Worm (Caenorhabditis elegans) whole organism, late embryonic: ENCODE data around the gene F46B6.10.

Experiments
- K09A11.1 ChIP-seq: sonication (generic microtip); optimal IDR thresholded peaks from 2 replicates; lab custom pipeline; 2017; ENCODE audit warnings: antibody characterized with exemption, mild to moderate bottlenecking, missing genetic modification characterization, missing compliant biosample characterization; ENCODE audit not compliant: insufficient read depth
- T23F11.4 ChIP-seq: fragments of 200-800 bp; sonication (Bioruptor generic); optimal IDR thresholded peaks from 2 replicates; lab custom pipeline; 2018; ENCODE audit warnings: mild to moderate bottlenecking, missing genetic modification characterization, missing compliant biosample characterization
- Y22D7AL.16 ChIP-seq: sonication (generic microtip); optimal IDR thresholded peaks from 2 replicates; lab custom pipeline; 2016; ENCODE audit warnings: missing genetic modification characterization, missing compliant biosample characterization
- ceh-14 ChIP-seq: sonication (generic microtip); optimal IDR thresholded peaks from 2 replicates; lab custom pipeline; 2016; ENCODE audit warnings: missing genotype, missing genetic modification characterization, missing compliant biosample characterization
- ceh-18 ChIP-seq: sonication (generic microtip); optimal IDR thresholded peaks from 2 replicates; lab custom pipeline; 2016; ENCODE audit warnings: missing genetic modification characterization, missing compliant biosample characterization
- ceh-19 ChIP-seq: fragments of 200-800 bp; sonication (Bioruptor generic); optimal IDR thresholded peaks from 2 replicates; lab custom pipeline; 2018; ENCODE audit warnings: mild to moderate bottlenecking, missing genetic modification characterization, missing compliant biosample characterization
- ceh-2 ChIP-seq: sonication (generic microtip); optimal IDR thresholded peaks from 2 replicates; lab custom pipeline; 2016; ENCODE audit warnings: missing genotype, missing genetic modification characterization, missing compliant biosample characterization
- ceh-22 ChIP-seq: sonication (generic microtip); optimal IDR thresholded peaks from 2 replicates; lab custom pipeline; 2017; ENCODE audit warnings: missing biosample characterization, missing genetic modification characterization
- ceh-24 ChIP-seq: sonication (generic microtip); optimal IDR thresholded peaks from 2 replicates; lab custom pipeline; 2016; ENCODE audit warnings: mild to moderate bottlenecking, missing genetic modification characterization, missing compliant biosample characterization
- ceh-31 ChIP-seq: sonication (generic microtip); optimal IDR thresholded peaks from 2 replicates; lab custom pipeline; 2016; ENCODE audit warnings: missing genetic modification characterization, missing compliant biosample characterization
- ceh-34 ChIP-seq: sonication (generic microtip); optimal IDR thresholded peaks from 2 replicates; lab custom pipeline; 2016; ENCODE audit warnings: mild to moderate bottlenecking, missing genetic modification characterization, missing compliant biosample characterization
- ceh-45 ChIP-seq: fragments of 200-800 bp; sonication (Bioruptor generic); IDR thresholded peaks from 2 replicates; pipeline ENCODE4 v1.3.6; 2022; ENCODE audit warnings: missing genetic modification reagents, missing genetic modification characterization, missing compliant biosample characterization
- ceh-6 ChIP-seq: fragments of 200-800 bp; sonication (Bioruptor generic); optimal IDR thresholded peaks from 2 replicates; lab custom pipeline; 2018; ENCODE audit warnings: mild to moderate bottlenecking, missing genetic modification characterization, missing compliant biosample characterization
- ceh-9 ChIP-seq: sonication (generic microtip); optimal IDR thresholded peaks from 2 replicates; lab custom pipeline; 2016; ENCODE audit warnings: mild to moderate bottlenecking, missing genetic modification characterization, inconsistent platforms, missing compliant biosample characterization
- dmd-4 ChIP-seq: sonication (generic microtip); optimal IDR thresholded peaks from 2 replicates; lab custom pipeline; 2016; ENCODE audit warnings: borderline replicate concordance, missing genetic modification characterization, missing compliant biosample characterization
- dve-1 ChIP-seq: sonication (generic microtip); optimal IDR thresholded peaks from 2 replicates; lab custom pipeline; 2017; ENCODE audit warnings: antibody characterized with exemption, mild to moderate bottlenecking, missing genetic modification characterization, missing compliant biosample characterization
- elt-2 ChIP-seq: sonication (generic microtip); optimal IDR thresholded peaks from 2 replicates; lab custom pipeline; 2016; ENCODE audit warnings: missing genetic modification reagents, missing genetic modification characterization, missing compliant biosample characterization
- elt-4 ChIP-seq: sonication (generic microtip); optimal IDR thresholded peaks from 2 replicates; lab custom pipeline; 2016; ENCODE audit warnings: missing genetic modification characterization, missing compliant biosample characterization
- eyg-1 ChIP-seq: sonication (generic microtip); optimal IDR thresholded peaks from 2 replicates; lab custom pipeline; 2016; ENCODE audit warnings: missing genotype, missing genetic modification characterization, missing compliant biosample characterization
- fax-1 ChIP-seq: sonication (generic microtip); optimal IDR thresholded peaks from 2 replicates; lab custom pipeline; 2016; ENCODE audit warnings: missing genotype, missing genetic modification characterization, missing compliant biosample characterization
- fkh-10 ChIP-seq: fragments of 150-350 bp; optimal IDR thresholded peaks from 2 replicates; lab custom pipeline; 2014; ENCODE audit warnings: missing biosample characterization, missing genetic modification reagents, missing genetic modification characterization
- fkh-6 ChIP-seq: sonication (generic microtip); optimal IDR thresholded peaks from 2 replicates; lab custom pipeline; 2016; ENCODE audit warnings: missing genetic modification characterization, missing compliant biosample characterization
- gmeb-2 ChIP-seq: sonication (generic microtip); optimal IDR thresholded peaks from 2 replicates; lab custom pipeline; 2016; ENCODE audit warnings: missing genetic modification characterization, inconsistent platforms, missing compliant biosample characterization
- hlh-13 ChIP-seq: fragments of 200-800 bp; sonication (Bioruptor generic); optimal IDR thresholded peaks from 2 replicates; lab custom pipeline; 2018; ENCODE audit warnings: mild to moderate bottlenecking, missing genetic modification characterization, missing compliant biosample characterization
- hlh-15 ChIP-seq: sonication (generic microtip); optimal IDR thresholded peaks from 2 replicates; lab custom pipeline; 2016; ENCODE audit warnings: missing genetic modification characterization, missing compliant biosample characterization
- hlh-6 ChIP-seq: sonication (generic microtip); optimal IDR thresholded peaks from 2 replicates; lab custom pipeline; 2016; ENCODE audit warnings: missing genotype, missing genetic modification characterization, missing compliant biosample characterization
- lim-6 ChIP-seq: sonication (generic microtip); optimal IDR thresholded peaks from 2 replicates; lab custom pipeline; 2016; ENCODE audit warnings: missing genetic modification characterization, missing compliant biosample characterization
- lin-11 ChIP-seq: fragments of 200-800 bp; sonication (Bioruptor generic); optimal IDR thresholded peaks from 2 replicates; lab custom pipeline; 2018; ENCODE audit warnings: mild to moderate bottlenecking, missing genetic modification characterization, missing compliant biosample characterization
- madf-2 ChIP-seq: sonication (generic microtip); optimal IDR thresholded peaks from 2 replicates; lab custom pipeline; 2017; ENCODE audit warnings: missing genetic modification characterization, missing compliant biosample characterization
- mec-3 ChIP-seq: sonication (generic microtip); optimal IDR thresholded peaks from 2 replicates; lab custom pipeline; 2016; ENCODE audit warnings: borderline replicate concordance, missing genetic modification characterization, missing compliant biosample characterization
- nfya-1 ChIP-seq: sonication (generic microtip); optimal IDR thresholded peaks from 2 replicates; lab custom pipeline; 2017; ENCODE audit warnings: missing genetic modification characterization, mild to moderate bottlenecking, missing compliant biosample characterization, antibody characterized with exemption, moderate library complexity
- nhr-11 ChIP-seq: fragments of 150-350 bp; optimal IDR thresholded peaks from 2 replicates; lab custom pipeline; 2014; ENCODE audit warnings: missing biosample characterization, missing genetic modification characterization
- nhr-232 ChIP-seq: sonication (generic microtip); optimal IDR thresholded peaks from 2 replicates; lab custom pipeline; 2016; ENCODE audit warnings: missing genetic modification characterization, missing compliant biosample characterization
- npax-4 ChIP-seq: sonication (generic microtip); optimal IDR thresholded peaks from 2 replicates; lab custom pipeline; 2016; ENCODE audit warnings: missing genetic modification characterization, missing compliant biosample characterization
- odd-2 ChIP-seq: sonication (generic microtip); optimal IDR thresholded peaks from 2 replicates; lab custom pipeline; 2017; ENCODE audit warnings: antibody characterized with exemption, mild to moderate bottlenecking, missing genetic modification characterization, missing compliant biosample characterization
- pax-1 ChIP-seq: fragments of 150-350 bp; optimal IDR thresholded peaks from 2 replicates; lab custom pipeline; 2014; ENCODE audit warnings: missing biosample characterization, missing genetic modification characterization
- pha-4 ChIP-seq: fragments of 150-350 bp; optimal IDR thresholded peaks from 2 replicates; lab custom pipeline; 2018; ENCODE audit warnings: missing biosample characterization, missing genetic modification reagents, missing genetic modification characterization
- pqm-1 ChIP-seq: sonication (generic microtip); optimal IDR thresholded peaks from 2 replicates; lab custom pipeline; 2016; ENCODE audit warnings: missing genetic modification characterization, missing compliant biosample characterization
- pros-1 ChIP-seq: fragments of 150-350 bp; optimal IDR thresholded peaks from 2 replicates; lab custom pipeline; 2014; ENCODE audit warnings: missing biosample characterization, missing genetic modification reagents, missing genetic modification characterization
- ref-2 ChIP-seq: sonication (generic microtip); optimal IDR thresholded peaks from 2 replicates; lab custom pipeline; 2016; ENCODE audit warnings: missing genetic modification characterization, missing compliant biosample characterization
- tbx-2 ChIP-seq: sonication (generic microtip); optimal IDR thresholded peaks from 2 replicates; lab custom pipeline; 2016; ENCODE audit warnings: missing genetic modification characterization, missing compliant biosample characterization
- tbx-7 ChIP-seq: sonication (generic microtip); optimal IDR thresholded peaks from 2 replicates; lab custom pipeline; 2016; ENCODE audit warnings: missing genotype, missing genetic modification characterization, missing compliant biosample characterization
- ttx-3 ChIP-seq: sonication (generic microtip); optimal IDR thresholded peaks from 2 replicates; lab custom pipeline; 2016; ENCODE audit warnings: missing genetic modification reagents, missing genetic modification characterization, missing compliant biosample characterization
- unc-42 ChIP-seq: sonication (generic microtip); optimal IDR thresholded peaks from 2 replicates; lab custom pipeline; 2016; ENCODE audit warnings: missing genotype, missing genetic modification characterization, missing compliant biosample characterization
- unc-55 ChIP-seq: sonication (generic microtip); optimal IDR thresholded peaks from 2 replicates; lab custom pipeline; 2017; ENCODE audit warnings: missing biosample characterization, missing genetic modification reagents, missing genetic modification characterization
- unc-86 ChIP-seq: sonication (generic microtip); optimal IDR thresholded peaks from 2 replicates; lab custom pipeline; 2016; ENCODE audit warnings: missing genetic modification characterization, missing compliant biosample characterization
- zip-5 ChIP-seq: sonication (generic microtip); optimal IDR thresholded peaks from 2 replicates; lab custom pipeline; 2016; ENCODE audit warnings: missing genetic modification characterization, missing compliant biosample characterization
- ztf-16 ChIP-seq: sonication (generic microtip); optimal IDR thresholded peaks from 2 replicates; lab custom pipeline; 2017; ENCODE audit warnings: missing genetic modification characterization, missing compliant biosample characterization

F46B6.10 gene

ce11 chrV:9779418-9779817 lies 22.4 kb downstream of the F46B6.10 start, which contains the start of gene F46B6.4:
TSS of gene F46B6.4 (minus strand) at chrV:9779518.
- TF ChIP-seq hlh-6 (tag; lab: Kevin White, UChicago) (no peak), nhr-232 (tag; lab: Kevin White, UChicago) (no peak), dve-1 (tag; lab: Kevin White, UChicago) (no peak), ztf-16 (tag; lab: Kevin White, UChicago) (no peak), lin-11 (tag; lab: Kevin White, UChicago) (no peak), unc-55 (GFP tag; lab: Kevin White, UChicago) (no peak), madf-2 (tag; lab: Kevin White, UChicago) (no peak), nfya-1 (tag; lab: Kevin White, UChicago) (no peak), mec-3 (no peak), ceh-14 (no peak), fkh-6 (no peak), tbx-7 (tag; lab: Kevin White, UChicago) (no peak), elt-2 (no peak), eyg-1 (tag; lab: Kevin White, UChicago) (no peak)

ce11 chrV:9777645-9778044 lies 24.2 kb downstream of the F46B6.10 start, which contains the start of gene smg-4:
TSS of gene smg-4 (minus strand) at chrV:9777745.
- TF ChIP-seq odd-2 (tag; lab: Kevin White, UChicago): no peak
- no peak for TF ChIP-seq hlh-13
- no peak for TF ChIP-seq lin-11 (tag; lab: Kevin White, UChicago)
- no peak for TF ChIP-seq ttx-3
- no peak for TF ChIP-seq unc-42 (tag; lab: Kevin White, UChicago)
- no peak for TF ChIP-seq dmd-4
- no peak for TF ChIP-seq ceh-31
- no peak for TF ChIP-seq ceh-22
- no peak for TF ChIP-seq fkh-10
- no peak for TF ChIP-seq hlh-15 (tag; lab: Kevin White, UChicago)
- TF ChIP-seq pha-4 (tag; lab: Kevin White, UChicago): no peak
- no peak for TF ChIP-seq ztf-16 (tag; lab: Kevin White, UChicago)
- TF ChIP-seq pqm-1 (tag; lab: Kevin White, UChicago): no peak
- TF ChIP-seq pax-1: no peak

ce11 chrV:9775734-9776133 lies 26.1 kb downstream of the F46B6.10 start, which contains the start of gene F46B6.12:
TSS of gene F46B6.12 (minus strand) at chrV:9775834.
- TF ChIP-seq pqm-1 (tag; lab: Kevin White, UChicago) (no peak), tbx-7 (tag; lab: Kevin White, UChicago) (no peak), tbx-2 (tag; lab: Kevin White, UChicago) (no peak), elt-2 (no peak), ceh-9 (tag; lab: Kevin White, UChicago) (no peak), nfya-1 (tag; lab: Kevin White, UChicago) (no peak), lim-6 (tag; lab: Kevin White, UChicago) (no peak), lin-11 (tag; lab: Kevin White, UChicago) (no peak), ceh-34 (tag; lab: Kevin White, UChicago) (no peak), madf-2 (tag; lab: Kevin White, UChicago) (no peak), ref-2 (no peak), ceh-14 (no peak), ceh-19 (GFP tag; lab: Kevin White, UChicago) (no peak), unc-86 (tag; lab: Kevin White, UChicago) (no peak), fax-1 (tag; lab: Kevin White, UChicago) (no peak), ceh-2 (no peak), T23F11.4 (GFP tag; lab: Kevin White, UChicago) (no peak), ceh-45 (GFP tag; lab: Robert Waterston, UW) (no peak), dve-1 (tag; lab: Kevin White, UChicago) (no peak)
- TF ChIP-seq, all 69 proteins: peak for 0

ce11 chrV:9771970-9772369 lies 29.9 kb downstream of the F46B6.10 start, which contains the start of gene F46B6.2:
TSS of gene F46B6.2 (plus strand) at chrV:9772285.
- TF ChIP-seq pqm-1 (tag; lab: Kevin White, UChicago): no peak
- TF ChIP-seq ref-2: no peak
- TF ChIP-seq ceh-9 (tag; lab: Kevin White, UChicago): no peak
- TF ChIP-seq K09A11.1 (tag; lab: Kevin White, UChicago): no peak
- TF ChIP-seq Y22D7AL.16: no peak
- no peak for TF ChIP-seq eyg-1 (tag; lab: Kevin White, UChicago)
- TF ChIP-seq T23F11.4 (GFP tag; lab: Kevin White, UChicago): no peak
- no peak for TF ChIP-seq nhr-11
- TF ChIP-seq zip-5 (tag; lab: Kevin White, UChicago): no peak
- no peak for TF ChIP-seq gmeb-2 (tag; lab: Kevin White, UChicago)
- TF ChIP-seq tbx-7 (tag; lab: Kevin White, UChicago): no peak
- no peak for TF ChIP-seq ceh-14
- TF ChIP-seq pros-1 (tag; lab: Kevin White, UChicago): no peak
- TF ChIP-seq fkh-6: no peak
- no peak for TF ChIP-seq elt-4 (tag; lab: Kevin White, UChicago)
- no peak for TF ChIP-seq ceh-6 (GFP tag; lab: Kevin White, UChicago)
- no peak for TF ChIP-seq ceh-24 (tag; lab: Kevin White, UChicago)
- TF ChIP-seq ceh-18: no peak
- no peak for TF ChIP-seq npax-4 (tag; lab: Kevin White, UChicago)
